Worm (Caenorhabditis elegans): ENCODE results near the gene clec-226.

DNA sequence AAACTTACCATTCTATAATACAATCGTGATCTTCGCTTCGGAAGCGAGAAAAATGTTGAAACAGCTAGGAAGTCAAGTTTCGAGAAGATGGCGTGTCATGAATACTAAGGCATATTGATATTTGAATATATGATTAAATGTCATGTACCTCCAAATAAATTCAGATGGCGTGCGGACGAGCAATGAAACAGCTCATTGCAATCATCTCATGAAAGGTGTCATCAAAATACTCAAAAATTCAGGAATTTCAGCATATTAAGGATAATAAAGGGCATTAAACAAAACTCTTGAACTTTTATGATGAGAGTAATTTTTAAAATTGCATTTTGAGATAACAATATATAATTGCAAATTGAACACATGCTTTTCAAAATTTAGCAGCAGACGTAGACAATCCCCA, 31.4 kb upstream of the clec-226 start, which contains the start of gene gcy-32:
- TF ChIP-seq snpc-4 (GFP tag; optimal IDR thresholded peaks at IDR 0.05) (no peak), snpc-4 (tag; optimal IDR thresholded peaks at IDR 0.05) (no peak), ama-1 (optimal IDR thresholded peaks at IDR 0.05) (no peak), ama-1 (GFP tag; optimal IDR thresholded peaks at IDR 0.05) (no peak), tlf-1 (GFP tag; optimal IDR thresholded peaks at IDR 0.05) (no peak), sdz-38 (tag; optimal IDR thresholded peaks at IDR 0.05) (no peak), lin-54 (GFP tag; optimal IDR thresholded peaks at IDR 0.05) (no peak)

Data from whole organism, young adult.